Fruit fly (Drosophila melanogaster): Measurements from ENCODE around the gene CG17258.

Gene CG17258

dm6 chr2L:3055710-3056447 lies 20.7 kb upstream of the CG17258 start (continued):
- TF ChIP-seq Antp (GFP tag; optimal IDR thresholded peaks at IDR 0.05) (peak; percentile 29), bigmax (GFP tag; optimal IDR thresholded peaks at IDR 0.05) (no peak), jing (GFP tag; optimal IDR thresholded peaks at IDR 0.05) (no peak), Asciz (GFP tag; optimal IDR thresholded peaks at IDR 0.05) (no peak), esg (GFP tag; conservative IDR thresholded peaks at IDR 0.05) (no peak), lov (optimal IDR thresholded peaks at IDR 0.05) (no peak), lov (GFP tag; IDR thresholded peaks at IDR 0.05) (no peak), Poxn (GFP tag; IDR thresholded peaks at IDR 0.05) (no peak), onecut (GFP tag; IDR thresholded peaks at IDR 0.05) (no peak), CG14710 (tag; optimal IDR thresholded peaks at IDR 0.05) (peak; percentile 15), CG10431 (GFP tag; optimal IDR thresholded peaks at IDR 0.05) (no peak), sens-2 (GFP tag; IDR thresholded peaks at IDR 0.05) (no peak), CG17568 (GFP tag; optimal IDR thresholded peaks at IDR 0.05) (no peak), CG33557 (GFP tag; optimal IDR thresholded peaks at IDR 0.05) (no peak), MBD-R2 (GFP tag; IDR thresholded peaks at IDR 0.05) (no peak; the same call in 1 of the 2 replicates), ems (GFP tag; optimal IDR thresholded peaks at IDR 0.05) (peak; percentile 30), TFAM (GFP tag; optimal IDR thresholded peaks at IDR 0.05) (no peak), ato (GFP tag; IDR thresholded peaks at IDR 0.05; ENCODE audit: partially characterized antibody) (no peak), CG1529 (GFP tag; optimal IDR thresholded peaks at IDR 0.05) (no peak), CG8281 (tag; optimal IDR thresholded peaks at IDR 0.05) (peak; percentile 12), BEAF-32 (GFP tag; optimal IDR thresholded peaks at IDR 0.05) (peak; percentile 50), CG12104 (GFP tag; optimal IDR thresholded peaks at IDR 0.05) (peak; percentile 45), Ets65A (GFP tag) (peak; percentile 94), CG3726 (GFP tag; IDR thresholded peaks at IDR 0.05) (no peak), Atf-2 (GFP tag; optimal IDR thresholded peaks at IDR 0.05) (peak; percentile 33), MESR4 (GFP tag; optimal IDR thresholded peaks at IDR 0.05) (no peak), C15 (GFP tag; IDR thresholded peaks at IDR 0.05) (no peak), CG7963 (GFP tag; IDR thresholded peaks at IDR 0.05; ENCODE audit: partially characterized antibody) (0 out of 3 replicates have a peak, but pooled peaks have one; percentile 19), CG6854 (GFP tag; optimal IDR thresholded peaks at IDR 0.05) (no peak), CG18476 (GFP tag; optimal IDR thresholded peaks at IDR 0.05) (peak; percentile 57), nerfin-2 (GFP tag; IDR thresholded peaks at IDR 0.05; ENCODE audit: partially characterized antibody) (no peak), trem (tag; optimal IDR thresholded peaks at IDR 0.05) (no peak), CG7357 (GFP tag; IDR thresholded peaks at IDR 0.05) (no peak), Adf1 (GFP tag; IDR thresholded peaks at IDR 0.05) (no peak), Dip2 (GFP tag; IDR thresholded peaks at IDR 0.05) (no peak), pnt (GFP tag; optimal IDR thresholded peaks at IDR 0.05) (peak; percentile 31), CG12299 (tag; optimal IDR thresholded peaks at IDR 0.05) (no peak), Hsf (GFP tag; optimal IDR thresholded peaks at IDR 0.05) (peak; percentile 52), unpg (GFP tag; optimal IDR thresholded peaks at IDR 0.05) (peak; percentile 6), E2f2 (GFP tag; IDR thresholded peaks at IDR 0.05) (peak; percentile 80), CG31441 (GFP tag; IDR thresholded peaks at IDR 0.05) (peak; percentile 48), CG12071 (GFP tag; optimal IDR thresholded peaks at IDR 0.05) (no peak), CG8359 (GFP tag; optimal IDR thresholded peaks at IDR 0.05; ENCODE audit: borderline replicate concordance) (no peak), yki (optimal IDR thresholded peaks at IDR 0.05) (no peak), p53 (GFP tag; optimal IDR thresholded peaks at IDR 0.05) (no peak), sc (optimal IDR thresholded peaks at IDR 0.05) (no peak), sc (GFP tag; optimal IDR thresholded peaks at IDR 0.05) (peak; percentile 22), CG16863 (GFP tag; optimal IDR thresholded peaks at IDR 0.05) (peak; percentile 60), CG10979 (tag; optimal IDR thresholded peaks at IDR 0.05) (peak; percentile 28), Ets97D (GFP tag; optimal IDR thresholded peaks at IDR 0.05) (no peak), lilli (GFP tag; optimal IDR thresholded peaks at IDR 0.05) (peak; percentile 50)
